Worm (Caenorhabditis elegans) whole organism, midembryonic: ENCODE results near the gene F56D1.1.

Experiments
- T22C8.4 ChIP-seq: fragments of 200-800 bp; sonication (Bioruptor generic); IDR thresholded peaks from 2 replicates; pipeline ENCODE4 v1.3.6; 2022; ENCODE audit warnings: missing genetic modification characterization, missing compliant biosample characterization
- flt-1 ChIP-seq: fragments of 200-800 bp; sonication (Bioruptor generic); IDR thresholded peaks from 2 replicates; pipeline ENCODE4 v1.3.6; 2022; ENCODE audit warnings: missing genetic modification characterization, missing compliant biosample characterization
- med-1 ChIP-seq: sonication (generic microtip); optimal IDR thresholded peaks from 2 replicates; lab custom pipeline; 2017; ENCODE audit warnings: missing genetic modification characterization, mild to moderate bottlenecking, missing compliant biosample characterization, antibody characterized with exemption, missing genetic modification reagents; ENCODE audit not compliant: insufficient read depth
- ref-1 ChIP-seq: fragments of 200-800 bp; sonication (Bioruptor generic); conservative IDR thresholded peaks from 2 replicates; pipeline ENCODE4 v1.3.6; 2022; ENCODE audit warnings: missing genetic modification reagents, missing genetic modification characterization, missing compliant biosample characterization
- tab-1 ChIP-seq: fragments of 200-800 bp; sonication (Bioruptor generic); IDR thresholded peaks from 2 replicates; pipeline ENCODE4 v1.3.6; 2022; ENCODE audit warnings: missing genetic modification characterization, missing compliant biosample characterization
- ztf-23 ChIP-seq: fragments of 200-800 bp; sonication (Bioruptor generic); IDR thresholded peaks from 2 replicates; pipeline ENCODE4 v1.3.6; 2022; ENCODE audit warnings: missing genetic modification reagents, missing genetic modification characterization, missing compliant biosample characterization
- ztf-29 ChIP-seq: fragments of 200-800 bp; sonication (Bioruptor generic); IDR thresholded peaks from 2 replicates; pipeline ENCODE4 v1.3.6; 2022; ENCODE audit warnings: missing genetic modification reagents, missing genetic modification characterization, missing compliant biosample characterization

- TF ChIP-seq ztf-29 (GFP tag; lab: Robert Waterston, UW): no peak
- TF ChIP-seq T22C8.4 (GFP tag; lab: Robert Waterston, UW): no peak
- TF ChIP-seq flt-1 (GFP tag; lab: Robert Waterston, UW): no peak
- no peak for TF ChIP-seq med-1 (GFP tag; lab: Kevin White, UChicago)
- TF ChIP-seq ztf-23 (GFP tag; lab: Robert Waterston, UW): no peak
- TF ChIP-seq ref-1: no peak
- no peak for TF ChIP-seq tab-1 (GFP tag; lab: Robert Waterston, UW)
These were observed 39.2 kb downstream of the F56D1.1 start, which contains the start of gene ZK177.9 for ce11 chrII:5517643-5518042.
